Worm (Caenorhabditis elegans) whole organism, L1 larva: Measurements from ENCODE around the gene pap-2.

Experiments
- ceh-82 ChIP-seq, 3 experiments: fragments of 150-350 bp in 1 of 3; sonication (generic microtip) in 2 of 3; optimal IDR thresholded peaks; 2 replicates each; lab custom pipeline; 2014 to 2017; ENCODE audit warnings: missing biosample characterization in 3 of 3, missing genetic modification characterization in 3 of 3
- ces-1 ChIP-seq: fragments of 150-350 bp; optimal IDR thresholded peaks from 2 replicates; lab custom pipeline; 2014; ENCODE audit warnings: missing biosample characterization, missing genetic modification reagents, missing genetic modification characterization
- lin-39 ChIP-seq: fragments of 150-350 bp; optimal IDR thresholded peaks from 2 replicates; lab custom pipeline; 2014; ENCODE audit warnings: missing biosample characterization, missing genetic modification reagents, missing genetic modification characterization
- lsy-2 ChIP-seq, 2 experiments: fragments of 150-350 bp; optimal IDR thresholded peaks; 2 replicates each; lab custom pipeline; 2014; ENCODE audit warnings: missing biosample characterization in 2 of 2, missing genetic modification characterization in 2 of 2
- mdl-1 ChIP-seq, 2 experiments: fragments of 150-350 bp; optimal IDR thresholded peaks; 2 replicates each; lab custom pipeline; 2014 to 2017; ENCODE audit warnings: missing biosample characterization in 2 of 2, missing genetic modification characterization in 2 of 2, inconsistent platforms in 1 of 2
- nhr-12 ChIP-seq: sonication (generic microtip); optimal IDR thresholded peaks from 2 replicates; lab custom pipeline; 2017; ENCODE audit warnings: missing biosample characterization, missing genetic modification characterization
- nhr-90 ChIP-seq: sonication (generic microtip); optimal IDR thresholded peaks from 2 replicates; lab custom pipeline; 2016; ENCODE audit warnings: mild to moderate bottlenecking, missing genetic modification characterization, missing compliant biosample characterization; ENCODE audit not compliant: poor library complexity
- unc-130 ChIP-seq: fragments of 150-350 bp; optimal IDR thresholded peaks from 2 replicates; lab custom pipeline; 2017; ENCODE audit warnings: missing biosample characterization, missing genetic modification characterization, inconsistent platforms
- unc-62 ChIP-seq: fragments of 150-350 bp; optimal IDR thresholded peaks from 2 replicates; lab custom pipeline; 2014; ENCODE audit warnings: missing biosample characterization, missing genetic modification reagents, missing genetic modification characterization
- zag-1 ChIP-seq: fragments of 150-350 bp; optimal IDR thresholded peaks from 2 replicates; lab custom pipeline; 2014; ENCODE audit warnings: missing biosample characterization, missing genetic modification characterization
- zip-4 ChIP-seq: fragments of 200-800 bp; sonication (Bioruptor generic); optimal IDR thresholded peaks from 2 replicates; lab custom pipeline; 2018; ENCODE audit warnings: mild to moderate bottlenecking, missing genetic modification characterization, moderate library complexity, missing compliant biosample characterization

- TF ChIP-seq mdl-1 (tag; optimal IDR thresholded peaks at IDR 0.05; lab: Kevin White, UChicago) = no peak
- TF ChIP-seq zag-1 (tag; lab: Kevin White, UChicago) = no peak
- TF ChIP-seq ceh-82 (tag; optimal IDR thresholded peaks at IDR 0.05; lab: Kevin White, UChicago) = no peak
- no peak for TF ChIP-seq unc-130
- no peak for TF ChIP-seq ces-1 (GFP tag; lab: Kevin White, UChicago)
- TF ChIP-seq nhr-12 (tag; lab: Kevin White, UChicago) = no peak
- TF ChIP-seq unc-62 (GFP tag; lab: Kevin White, UChicago) = no peak
- no peak for TF ChIP-seq nhr-90 (tag; lab: Kevin White, UChicago)
- no peak for TF ChIP-seq lsy-2 (tag; optimal IDR thresholded peaks at IDR 0.05; lab: Kevin White, UChicago)
- no peak for TF ChIP-seq lin-39 (tag; lab: Kevin White, UChicago)
- no peak for TF ChIP-seq zip-4 (GFP tag; lab: Kevin White, UChicago)
Observed at ce11 chrII:9609296-9609695, at the start of gene pap-2.
